Worm (Caenorhabditis elegans) whole organism, midembryonic: Measurements from ENCODE around the gene C08F11.7.
"Not testable (repeated sequence)": the region's sequence is repeated elsewhere in the genome, so short reads cannot be mapped to it uniquely, and the experiment has no call there.

Experiments used
- T22C8.4 ChIP-seq: fragments of 200-800 bp; sonication (Bioruptor generic); IDR thresholded peaks from 2 replicates; pipeline ENCODE4 v1.3.6; 2022; ENCODE audit warnings: missing genetic modification characterization, missing compliant biosample characterization
- cog-1 ChIP-seq: sonication (generic microtip); optimal IDR thresholded peaks from 2 replicates; lab custom pipeline; 2016; ENCODE audit warnings: missing genetic modification characterization, missing compliant biosample characterization
- flt-1 ChIP-seq: fragments of 200-800 bp; sonication (Bioruptor generic); IDR thresholded peaks from 2 replicates; pipeline ENCODE4 v1.3.6; 2022; ENCODE audit warnings: missing genetic modification characterization, missing compliant biosample characterization
- klf-2 ChIP-seq: fragments of 200-800 bp; sonication (Bioruptor generic); conservative IDR thresholded peaks from 2 replicates; pipeline ENCODE4 v1.3.6; 2022; ENCODE audit warnings: missing genetic modification reagents, missing genetic modification characterization, missing compliant biosample characterization
- med-1 ChIP-seq: sonication (generic microtip); optimal IDR thresholded peaks from 2 replicates; lab custom pipeline; 2017; ENCODE audit warnings: missing genetic modification characterization, mild to moderate bottlenecking, missing compliant biosample characterization, antibody characterized with exemption, missing genetic modification reagents; ENCODE audit not compliant: insufficient read depth
- ref-1 ChIP-seq: fragments of 200-800 bp; sonication (Bioruptor generic); conservative IDR thresholded peaks from 2 replicates; pipeline ENCODE4 v1.3.6; 2022; ENCODE audit warnings: missing genetic modification reagents, missing genetic modification characterization, missing compliant biosample characterization
- tab-1 ChIP-seq: fragments of 200-800 bp; sonication (Bioruptor generic); IDR thresholded peaks from 2 replicates; pipeline ENCODE4 v1.3.6; 2022; ENCODE audit warnings: missing genetic modification characterization, missing compliant biosample characterization
- ztf-23 ChIP-seq: fragments of 200-800 bp; sonication (Bioruptor generic); IDR thresholded peaks from 2 replicates; pipeline ENCODE4 v1.3.6; 2022; ENCODE audit warnings: missing genetic modification reagents, missing genetic modification characterization, missing compliant biosample characterization
- ztf-29 ChIP-seq: fragments of 200-800 bp; sonication (Bioruptor generic); IDR thresholded peaks from 2 replicates; pipeline ENCODE4 v1.3.6; 2022; ENCODE audit warnings: missing genetic modification reagents, missing genetic modification characterization, missing compliant biosample characterization

Gene C08F11.7

ce11 chrIV:13636975-13637374 is at the start of gene C08F11.7:
Gene C08F11.7 (plus strand): TSS chrIV:13637275.
- TF ChIP-seq ztf-29 (GFP tag; lab: Robert Waterston, UW): no peak
- no peak for TF ChIP-seq cog-1 (tag; lab: Kevin White, UChicago)
- TF ChIP-seq med-1 (GFP tag; lab: Kevin White, UChicago): no peak
- no peak for TF ChIP-seq T22C8.4 (GFP tag; lab: Robert Waterston, UW)
- no peak for TF ChIP-seq ref-1

- TF ChIP-seq klf-2 (GFP tag; lab: Robert Waterston, UW); ref-1; ztf-23: not testable (repeated sequence)
Measured at ce11 chrIV:13588544-13589043, 48.5 kb upstream of the C08F11.7 start, which contains the start of gene sru-9. Gene sru-9 (plus strand): TSS chrIV:13588993.

DNA sequence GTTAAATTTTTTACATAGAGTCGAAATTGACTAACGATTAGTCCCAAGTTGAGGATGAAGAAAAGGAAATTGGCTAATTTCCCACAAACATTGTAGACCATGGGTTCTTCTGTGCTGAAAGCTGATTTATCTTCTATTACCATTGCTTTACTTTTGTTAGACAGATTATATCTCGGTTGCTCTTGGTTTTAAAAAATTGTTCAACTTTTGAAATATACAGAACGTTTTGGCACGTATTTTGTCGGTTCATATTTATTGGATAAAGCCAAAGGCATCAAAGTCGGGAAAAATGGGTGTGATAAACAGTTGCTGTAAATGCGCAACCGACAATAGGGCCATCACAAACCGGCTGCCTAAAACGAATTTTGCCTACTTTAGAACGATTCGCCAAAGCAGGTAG is 45.4 kb upstream of the C08F11.7 start, which contains the start of gene tsp-5:
Gene tsp-5, minus strand, starts transcription at position 101 of the 400 bp plus-strand sequence.
- TF ChIP-seq cog-1 (tag; lab: Kevin White, UChicago): no peak
- no peak for TF ChIP-seq ref-1
- no peak for TF ChIP-seq klf-2 (GFP tag; lab: Robert Waterston, UW)
- TF ChIP-seq flt-1: no peak
- TF ChIP-seq T22C8.4 (GFP tag; lab: Robert Waterston, UW): no peak
- TF ChIP-seq ztf-23: no peak
- TF ChIP-seq tab-1 (GFP tag; lab: Robert Waterston, UW): no peak
- no peak for TF ChIP-seq ztf-29 (GFP tag; lab: Robert Waterston, UW)
- TF ChIP-seq med-1 (GFP tag; lab: Kevin White, UChicago): no peak

- TF ChIP-seq cog-1 (tag; lab: Kevin White, UChicago) (no peak), ztf-23 (no peak), T22C8.4 (GFP tag; lab: Robert Waterston, UW) (no peak), ref-1 (no peak), flt-1 (no peak), ztf-29 (GFP tag; lab: Robert Waterston, UW) (no peak), tab-1 (GFP tag; lab: Robert Waterston, UW) (no peak), med-1 (GFP tag; lab: Kevin White, UChicago) (no peak), klf-2 (GFP tag; lab: Robert Waterston, UW) (no peak)
Measured at ce11 chrIV:13593351-13593750, 43.7 kb upstream of the C08F11.7 start, which contains the start of gene Y45F10B.3. Gene Y45F10B.3 (plus strand): TSS chrIV:13593651.

ce11 chrIV:13597813-13598212 is 39.3 kb upstream of the C08F11.7 start, which contains the start of gene Y45F10B.9:
Gene Y45F10B.9 (minus strand): TSS chrIV:13597913.
- TF ChIP-seq tab-1 (GFP tag; lab: Robert Waterston, UW); ztf-29 (GFP tag; lab: Robert Waterston, UW); ztf-23: not testable (repeated sequence)

ce11 chrIV:13600643-13601042 is 36.4 kb upstream of the C08F11.7 start:
- TF ChIP-seq ztf-23 (no peak), flt-1 (no peak), tab-1 (GFP tag; lab: Robert Waterston, UW) (no peak), ztf-29 (GFP tag; lab: Robert Waterston, UW) (no peak), klf-2 (GFP tag; lab: Robert Waterston, UW) (no peak)

ce11 chrIV:13601428-13601827 is 35.6 kb upstream of the C08F11.7 start:
- TF ChIP-seq cog-1 (tag; lab: Kevin White, UChicago) (no peak), klf-2 (GFP tag; lab: Robert Waterston, UW) (no peak), ref-1 (no peak), T22C8.4 (GFP tag; lab: Robert Waterston, UW) (no peak), tab-1 (GFP tag; lab: Robert Waterston, UW) (no peak), flt-1 (no peak), ztf-29 (GFP tag; lab: Robert Waterston, UW) (no peak), med-1 (GFP tag; lab: Kevin White, UChicago) (no peak), ztf-23 (no peak)

DNA sequence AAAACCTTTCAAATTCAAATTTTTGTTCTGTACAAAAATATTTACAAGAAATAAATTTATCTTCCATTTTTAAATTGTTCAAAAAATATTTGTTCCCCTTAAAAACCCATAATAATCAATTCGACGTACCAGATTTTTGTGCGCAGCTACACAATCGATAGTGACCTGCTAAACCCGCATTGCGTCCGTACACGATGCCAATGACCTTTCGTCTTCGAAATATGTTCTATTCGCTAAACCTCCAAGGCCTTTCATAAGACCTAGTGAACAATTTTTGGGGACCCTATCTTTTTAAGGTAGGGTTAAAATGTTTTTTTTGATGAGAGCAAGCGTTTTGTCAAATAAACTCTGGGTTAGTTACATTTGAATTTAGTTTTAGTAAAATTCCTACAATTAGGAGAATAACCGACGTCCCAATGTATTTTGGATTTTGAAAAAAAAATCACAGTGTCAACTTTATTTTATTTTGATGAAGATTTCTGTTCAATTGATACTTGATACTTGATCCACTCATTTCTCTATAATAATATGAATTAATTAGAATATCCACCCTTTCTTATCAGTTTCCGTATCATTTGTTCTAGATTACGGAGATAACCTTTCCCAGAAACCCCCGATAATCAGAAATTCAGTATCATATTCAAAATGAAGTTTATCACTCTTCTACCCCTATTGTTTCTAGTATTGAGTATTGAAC is 35.0 kb upstream of the C08F11.7 start, which contains the start of gene Y45F10B.59:
Gene Y45F10B.59, plus strand, starts transcription at position 647 of the 697 bp plus-strand sequence.
- no peak for TF ChIP-seq flt-1
- TF ChIP-seq tab-1 (GFP tag; lab: Robert Waterston, UW): no peak
- no peak for TF ChIP-seq cog-1 (tag; lab: Kevin White, UChicago)
- no peak for TF ChIP-seq ztf-29 (GFP tag; lab: Robert Waterston, UW)
- no peak for TF ChIP-seq med-1 (GFP tag; lab: Kevin White, UChicago)
- no peak for TF ChIP-seq T22C8.4 (GFP tag; lab: Robert Waterston, UW)
- TF ChIP-seq klf-2 (GFP tag; lab: Robert Waterston, UW): no peak

ce11 chrIV:13609755-13610154 is 27.3 kb upstream of the C08F11.7 start, which contains the start of gene C08F11.13:
Gene C08F11.13 (minus strand): TSS chrIV:13609892.
- no peak for TF ChIP-seq T22C8.4 (GFP tag; lab: Robert Waterston, UW)
- TF ChIP-seq ztf-23: no peak
- TF ChIP-seq klf-2 (GFP tag; lab: Robert Waterston, UW): no peak
- no peak for TF ChIP-seq tab-1 (GFP tag; lab: Robert Waterston, UW)
- TF ChIP-seq ref-1: no peak
- TF ChIP-seq flt-1: no peak
- TF ChIP-seq ztf-29 (GFP tag; lab: Robert Waterston, UW): no peak
- TF ChIP-seq cog-1 (tag; lab: Kevin White, UChicago): no peak
- TF ChIP-seq med-1 (GFP tag; lab: Kevin White, UChicago): no peak

ce11 chrIV:13619203-13619602 is 17.9 kb upstream of the C08F11.7 start, which contains the start of gene C08F11.3:
Gene C08F11.3 (plus strand): TSS chrIV:13619503.
- TF ChIP-seq cog-1 (tag; lab: Kevin White, UChicago) (no peak), flt-1 (no peak), ztf-23 (no peak), ztf-29 (GFP tag; lab: Robert Waterston, UW) (no peak), tab-1 (GFP tag; lab: Robert Waterston, UW) (no peak), ref-1 (no peak), T22C8.4 (GFP tag; lab: Robert Waterston, UW) (no peak), klf-2 (GFP tag; lab: Robert Waterston, UW) (no peak), med-1 (GFP tag; lab: Kevin White, UChicago) (no peak)
